Worm (Caenorhabditis elegans) whole organism, late embryonic: Measurements from ENCODE around the gene C42D8.1.

Experiments used
- K02D7.2 ChIP-seq: sonication (generic microtip); optimal IDR thresholded peaks from 2 replicates; lab custom pipeline; 2017; ENCODE audit warnings: mild to moderate bottlenecking, missing genetic modification characterization, missing compliant biosample characterization
- ahr-1 ChIP-seq: sonication (generic microtip); optimal IDR thresholded peaks from 2 replicates; lab custom pipeline; 2016; ENCODE audit warnings: missing genetic modification characterization, missing compliant biosample characterization
- ama-1 ChIP-seq: fragments of 150-350 bp; optimal IDR thresholded peaks from 2 replicates; lab custom pipeline; 2014
- elt-2 ChIP-seq: sonication (generic microtip); optimal IDR thresholded peaks from 2 replicates; lab custom pipeline; 2016; ENCODE audit warnings: missing genetic modification reagents, missing genetic modification characterization, missing compliant biosample characterization
- eyg-1 ChIP-seq: sonication (generic microtip); optimal IDR thresholded peaks from 2 replicates; lab custom pipeline; 2016; ENCODE audit warnings: missing genotype, missing genetic modification characterization, missing compliant biosample characterization
- lin-11 ChIP-seq: fragments of 200-800 bp; sonication (Bioruptor generic); optimal IDR thresholded peaks from 2 replicates; lab custom pipeline; 2018; ENCODE audit warnings: mild to moderate bottlenecking, missing genetic modification characterization, missing compliant biosample characterization
- pag-3 ChIP-seq: sonication (generic microtip); optimal IDR thresholded peaks from 2 replicates; lab custom pipeline; 2016; ENCODE audit warnings: missing compliant biosample characterization, missing genetic modification characterization, borderline replicate concordance
- pax-1 ChIP-seq: fragments of 150-350 bp; optimal IDR thresholded peaks from 2 replicates; lab custom pipeline; 2014; ENCODE audit warnings: missing biosample characterization, missing genetic modification characterization
- pros-1 ChIP-seq: fragments of 150-350 bp; optimal IDR thresholded peaks from 2 replicates; lab custom pipeline; 2014; ENCODE audit warnings: missing biosample characterization, missing genetic modification reagents, missing genetic modification characterization
- syd-9 ChIP-seq: sonication (generic microtip); optimal IDR thresholded peaks from 2 replicates; lab custom pipeline; 2016; ENCODE audit warnings: mild to moderate bottlenecking, missing genetic modification characterization, moderate library complexity, missing compliant biosample characterization
- ztf-16 ChIP-seq: sonication (generic microtip); optimal IDR thresholded peaks from 2 replicates; lab custom pipeline; 2017; ENCODE audit warnings: missing genetic modification characterization, missing compliant biosample characterization

ce11 chrX:5133980-5134379, 24.7 kb downstream of the C42D8.1 start, which contains the start of gene tbc-7:
- TF ChIP-seq eyg-1 (tag; lab: Kevin White, UChicago) (no peak), ztf-16 (tag; lab: Kevin White, UChicago) (no peak), pax-1 (tag; lab: Kevin White, UChicago) (no peak), K02D7.2 (no peak), syd-9 (no peak), pros-1 (tag; lab: Kevin White, UChicago) (no peak), ahr-1 (tag; lab: Kevin White, UChicago) (no peak), elt-2 (tag; lab: Kevin White, UChicago) (no peak), ama-1 (lab: Kevin White, UChicago) (no peak), pag-3 (tag; lab: Kevin White, UChicago) (no peak), lin-11 (tag; lab: Kevin White, UChicago) (no peak)
